Fruit fly (Drosophila melanogaster): ENCODE data around the gene Or10a.
A peak's percentile ranks its signal among the peaks of the same experiment; 100 is the strongest.

The Or10a gene

DNA sequence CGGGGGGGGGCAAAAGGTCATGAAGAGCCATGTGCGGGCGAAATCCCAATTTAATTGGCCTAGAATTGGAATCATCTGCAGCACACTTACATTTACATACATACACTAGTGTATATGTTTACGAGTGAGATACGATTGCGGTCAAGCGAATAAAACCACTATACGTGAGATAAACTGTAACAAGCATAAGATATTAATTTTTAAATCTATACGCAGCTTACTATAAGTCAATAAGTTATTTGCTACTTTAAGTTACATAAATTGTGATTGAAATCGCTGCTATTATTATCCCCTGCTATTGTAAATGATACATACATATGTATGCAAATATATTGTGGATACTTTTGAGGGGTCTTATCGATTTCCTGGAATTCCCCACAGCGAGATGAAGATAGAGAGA is 38.1 kb downstream of the Or10a start (continued):
- TF ChIP-seq tll (GFP tag; optimal IDR thresholded peaks at IDR 0.05) (no peak), CG17829 (tag; optimal IDR thresholded peaks at IDR 0.05) (peak; percentile 25), CG6791 (GFP tag; IDR thresholded peaks at IDR 0.05; ENCODE audit: partially characterized antibody) (no peak), Doc2 (GFP tag; IDR thresholded peaks at IDR 0.05) (no peak), ranshi (GFP tag; IDR thresholded peaks at IDR 0.05) (peak; percentile 54; the same call in 1 of the 2 replicates), disco-r (GFP tag; optimal IDR thresholded peaks at IDR 0.05) (no peak), CG13296 (GFP tag; optimal IDR thresholded peaks at IDR 0.05) (peak; percentile 51), Vsx1 (GFP tag; optimal IDR thresholded peaks at IDR 0.05) (no peak), CG8388 (GFP tag; optimal IDR thresholded peaks at IDR 0.05) (peak; percentile 8), CG15696 (tag; optimal IDR thresholded peaks at IDR 0.05) (no peak), NC2α (GFP tag; optimal IDR thresholded peaks at IDR 0.05) (no peak), CG12236 (GFP tag; optimal IDR thresholded peaks at IDR 0.05) (no peak), ase (GFP tag; IDR thresholded peaks at IDR 0.05) (no peak), CG6272 (GFP tag; IDR thresholded peaks at IDR 0.05) (no peak), CG9437 (GFP tag; optimal IDR thresholded peaks at IDR 0.05) (no peak), Ptx1 (GFP tag; IDR thresholded peaks at IDR 0.05) (peak; percentile 56), chif (GFP tag; optimal IDR thresholded peaks at IDR 0.05) (no peak), Lim3 (GFP tag; IDR thresholded peaks at IDR 0.05) (no peak), Stat92E (GFP tag; optimal IDR thresholded peaks at IDR 0.05) (no peak), Rfx (GFP tag; IDR thresholded peaks at IDR 0.05) (peak; percentile 52; the same call in 1 of the 2 replicates), CG12299 (tag; optimal IDR thresholded peaks at IDR 0.05) (no peak), Dp (GFP tag; optimal IDR thresholded peaks at IDR 0.05) (no peak), CG4282 (GFP tag; optimal IDR thresholded peaks at IDR 0.05) (no peak), hth (optimal IDR thresholded peaks at IDR 0.05) (no peak), CG17359 (tag; optimal IDR thresholded peaks at IDR 0.05) (peak; percentile 46), zfh1 (GFP tag; IDR thresholded peaks at IDR 0.05) (peak; percentile 45; the same call in 1 of the 3 replicates), BEAF-32 (GFP tag; optimal IDR thresholded peaks at IDR 0.05) (no peak), NFAT (GFP tag; IDR thresholded peaks at IDR 0.05) (peak; percentile 42; the same call in 1 of the 2 replicates), knrl (GFP tag; IDR thresholded peaks at IDR 0.05; ENCODE audit: partially characterized antibody) (no peak), C15 (GFP tag; IDR thresholded peaks at IDR 0.05) (no peak), chm (GFP tag; IDR thresholded peaks at IDR 0.05) (peak; percentile 33; the same call in 1 of the 2 replicates), CG1529 (GFP tag; optimal IDR thresholded peaks at IDR 0.05) (no peak), CG17912 (GFP tag; optimal IDR thresholded peaks at IDR 0.05) (peak; percentile 14), unc-4 (GFP tag; IDR thresholded peaks at IDR 0.05; ENCODE audit: partially characterized antibody) (no peak), CG3163 (GFP tag; optimal IDR thresholded peaks at IDR 0.05) (no peak), CG6854 (GFP tag; optimal IDR thresholded peaks at IDR 0.05) (no peak), emc (GFP tag; optimal IDR thresholded peaks at IDR 0.05) (no peak), Ets65A (GFP tag) (peak; percentile 47), oc (tag; optimal IDR thresholded peaks at IDR 0.05) (no peak), Scr (GFP tag; IDR thresholded peaks at IDR 0.05; ENCODE audit: partially characterized antibody) (no peak), dmrt99B (tag; optimal IDR thresholded peaks at IDR 0.05) (peak; percentile 68), CG11093 (GFP tag; IDR thresholded peaks at IDR 0.05) (no peak), ato (GFP tag; IDR thresholded peaks at IDR 0.05; ENCODE audit: partially characterized antibody) (no peak), klu (GFP tag; IDR thresholded peaks at IDR 0.05) (no peak), croc (GFP tag; conservative IDR thresholded peaks at IDR 0.05) (no peak; the same call in 2 of the 3 replicates), GATAe (GFP tag; conservative IDR thresholded peaks at IDR 0.05) (no peak), az2 (GFP tag; optimal IDR thresholded peaks at IDR 0.05) (no peak), CG30403 (GFP tag; optimal IDR thresholded peaks at IDR 0.05) (no peak), H2.0 (GFP tag; IDR thresholded peaks at IDR 0.05) (peak; percentile 54), tgo (GFP tag; IDR thresholded peaks at IDR 0.05) (peak; percentile 48; the same call in 2 of the 3 replicates)
